Worm (Caenorhabditis elegans): Measurements from ENCODE around the gene F15H10.8.

Gene F15H10.8

ce11 chrV:10402804-10403203 is at the start of gene F15H10.8:
F15H10.8 (minus strand) TSS chrV:10402904.
- no peak for TF ChIP-seq nhr-23 (tag; optimal IDR thresholded peaks at IDR 0.05)
- TF ChIP-seq nhr-77 (tag; optimal IDR thresholded peaks at IDR 0.05): no peak
- no peak for TF ChIP-seq unc-55 (GFP tag; optimal IDR thresholded peaks at IDR 0.05)

ce11 chrV:10441135-10442024 is 38.7 kb upstream of the F15H10.8 start, which contains the start of gene pap-1:
pap-1 (plus strand) TSS chrV:10441974.
- TF ChIP-seq mdl-1 (tag; optimal IDR thresholded peaks at IDR 0.05) (peak in 1 of 2 experiments; percentile 27), C34F6.9 (tag; optimal IDR thresholded peaks at IDR 0.05) (peak; percentile 50), lsy-2 (tag; optimal IDR thresholded peaks at IDR 0.05) (peak in 1 of 2 experiments; percentile 39), nhr-129 (tag; optimal IDR thresholded peaks at IDR 0.05) (peak; percentile 62), egl-27 (tag; optimal IDR thresholded peaks at IDR 0.05) (no peak), nhr-77 (tag; optimal IDR thresholded peaks at IDR 0.05) (no peak), lin-13 (GFP tag; optimal IDR thresholded peaks at IDR 0.05) (no peak), sma-9 (GFP tag; optimal IDR thresholded peaks at IDR 0.05) (peak; percentile 16), sma-9 (tag; optimal IDR thresholded peaks at IDR 0.05) (no peak), fos-1 (tag; optimal IDR thresholded peaks at IDR 0.05) (peak; percentile 3)

ce11 chrV:10440723-10441122 is 38.0 kb upstream of the F15H10.8 start, which contains the start of gene snf-10:
snf-10 (minus strand) TSS chrV:10440823.
- TF ChIP-seq crh-2 (tag; optimal IDR thresholded peaks at IDR 0.05) (no peak), alr-1 (tag; optimal IDR thresholded peaks at IDR 0.05) (no peak), egl-27 (tag; optimal IDR thresholded peaks at IDR 0.05) (no peak), ama-1 (optimal IDR thresholded peaks at IDR 0.05) (no peak), dmd-4 (tag; optimal IDR thresholded peaks at IDR 0.05) (no peak), snpc-4 (tag; optimal IDR thresholded peaks at IDR 0.05) (no peak), lin-39 (tag; optimal IDR thresholded peaks at IDR 0.05) (no peak), blmp-1 (tag; optimal IDR thresholded peaks at IDR 0.05; ENCODE audit: insufficient read depth) (no peak), ztf-1 (GFP tag; conservative IDR thresholded peaks at IDR 0.05) (no peak), ztf-11 (tag; optimal IDR thresholded peaks at IDR 0.05) (no peak), elt-1 (tag; optimal IDR thresholded peaks at IDR 0.05) (no peak), lsy-2 (tag; optimal IDR thresholded peaks at IDR 0.05) (no peak), nhr-77 (tag; optimal IDR thresholded peaks at IDR 0.05) (no peak), ztf-4 (tag; optimal IDR thresholded peaks at IDR 0.05) (no peak)

- TF ChIP-seq ZK546.5 (tag; optimal IDR thresholded peaks at IDR 0.05): no peak
Observed at ce11 chrV:10436612-10437011, 33.9 kb upstream of the F15H10.8 start, which contains the start of gene set-22. set-22 (plus strand) TSS chrV:10436912.

ce11 chrV:10435198-10435597 is 32.5 kb upstream of the F15H10.8 start:
- TF ChIP-seq crh-2 (tag; optimal IDR thresholded peaks at IDR 0.05): peak; percentile 42
- no peak for TF ChIP-seq C34F6.9 (tag; optimal IDR thresholded peaks at IDR 0.05)
- TF ChIP-seq nhr-129 (tag; optimal IDR thresholded peaks at IDR 0.05): no peak
- peak; percentile 70 for TF ChIP-seq fos-1 (tag; optimal IDR thresholded peaks at IDR 0.05)
- TF ChIP-seq sma-9 (GFP tag; optimal IDR thresholded peaks at IDR 0.05): peak; percentile 18
- TF ChIP-seq sma-9 (tag; optimal IDR thresholded peaks at IDR 0.05): no peak

ce11 chrV:10433721-10434120 is 31.0 kb upstream of the F15H10.8 start, which contains the start of gene Y32F6A.4:
Y32F6A.4 (minus strand) TSS chrV:10434067.
- no peak for TF ChIP-seq unc-62 (GFP tag; optimal IDR thresholded peaks at IDR 0.05)
- TF ChIP-seq blmp-1 (tag; optimal IDR thresholded peaks at IDR 0.05; ENCODE audit: insufficient read depth): no peak
- TF ChIP-seq mbf-1 (tag; optimal IDR thresholded peaks at IDR 0.05): no peak
- no peak for TF ChIP-seq sma-9 (GFP tag; optimal IDR thresholded peaks at IDR 0.05)
- TF ChIP-seq sma-9 (tag; optimal IDR thresholded peaks at IDR 0.05): no peak
- no peak for TF ChIP-seq zag-1 (tag; optimal IDR thresholded peaks at IDR 0.05)
- no peak for TF ChIP-seq ztf-1 (GFP tag; conservative IDR thresholded peaks at IDR 0.05)
- no peak for TF ChIP-seq elt-1 (tag; optimal IDR thresholded peaks at IDR 0.05)
- no peak for TF ChIP-seq sma-3 (GFP tag; optimal IDR thresholded peaks at IDR 0.05)
- TF ChIP-seq gmeb-1 (tag; optimal IDR thresholded peaks at IDR 0.05): peak; percentile 8
- no peak for TF ChIP-seq nhr-23 (tag; optimal IDR thresholded peaks at IDR 0.05)
- TF ChIP-seq fos-1 (tag; optimal IDR thresholded peaks at IDR 0.05): peak; percentile 51
- no peak for TF ChIP-seq unc-39 (tag; optimal IDR thresholded peaks at IDR 0.05)
- no peak for TF ChIP-seq ama-1 (optimal IDR thresholded peaks at IDR 0.05)
- TF ChIP-seq crh-2 (tag; optimal IDR thresholded peaks at IDR 0.05): peak; percentile 2
- no peak for TF ChIP-seq ZK546.5 (tag; optimal IDR thresholded peaks at IDR 0.05)
